Worm (Caenorhabditis elegans) whole organism, late embryonic: ENCODE results near the gene C56G2.5.
A peak's percentile ranks its signal among the peaks of the same experiment; 100 is the strongest.

ENCODE experiments used
- C08G9.2 ChIP-seq: sonication (generic microtip); optimal IDR thresholded peaks from 2 replicates; lab custom pipeline; 2016; ENCODE audit warnings: mild to moderate bottlenecking, missing genetic modification characterization, moderate library complexity, missing compliant biosample characterization
- C38D4.7 ChIP-seq: fragments of 200-800 bp; sonication (Bioruptor generic); optimal IDR thresholded peaks from 2 replicates; lab custom pipeline; 2018; ENCODE audit warnings: mild to moderate bottlenecking, missing genetic modification characterization, moderate library complexity, missing compliant biosample characterization
- F13H6.1 ChIP-seq: sonication (generic microtip); optimal IDR thresholded peaks from 2 replicates; lab custom pipeline; 2016; ENCODE audit warnings: missing genetic modification characterization, missing compliant biosample characterization
- K02D7.2 ChIP-seq: sonication (generic microtip); optimal IDR thresholded peaks from 2 replicates; lab custom pipeline; 2017; ENCODE audit warnings: mild to moderate bottlenecking, missing genetic modification characterization, missing compliant biosample characterization
- K09A11.1 ChIP-seq: sonication (generic microtip); optimal IDR thresholded peaks from 2 replicates; lab custom pipeline; 2017; ENCODE audit warnings: antibody characterized with exemption, mild to moderate bottlenecking, missing genetic modification characterization, missing compliant biosample characterization; ENCODE audit not compliant: insufficient read depth
- T23F11.4 ChIP-seq: fragments of 200-800 bp; sonication (Bioruptor generic); optimal IDR thresholded peaks from 2 replicates; lab custom pipeline; 2018; ENCODE audit warnings: mild to moderate bottlenecking, missing genetic modification characterization, missing compliant biosample characterization
- ahr-1 ChIP-seq: sonication (generic microtip); optimal IDR thresholded peaks from 2 replicates; lab custom pipeline; 2016; ENCODE audit warnings: missing genetic modification characterization, missing compliant biosample characterization
- ceh-14 ChIP-seq: sonication (generic microtip); optimal IDR thresholded peaks from 2 replicates; lab custom pipeline; 2016; ENCODE audit warnings: missing genotype, missing genetic modification characterization, missing compliant biosample characterization
- ceh-18 ChIP-seq: sonication (generic microtip); optimal IDR thresholded peaks from 2 replicates; lab custom pipeline; 2016; ENCODE audit warnings: missing genetic modification characterization, missing compliant biosample characterization
- ceh-19 ChIP-seq: fragments of 200-800 bp; sonication (Bioruptor generic); optimal IDR thresholded peaks from 2 replicates; lab custom pipeline; 2018; ENCODE audit warnings: mild to moderate bottlenecking, missing genetic modification characterization, missing compliant biosample characterization
- ceh-2 ChIP-seq: sonication (generic microtip); optimal IDR thresholded peaks from 2 replicates; lab custom pipeline; 2016; ENCODE audit warnings: missing genotype, missing genetic modification characterization, missing compliant biosample characterization
- ceh-22 ChIP-seq: sonication (generic microtip); optimal IDR thresholded peaks from 2 replicates; lab custom pipeline; 2017; ENCODE audit warnings: missing biosample characterization, missing genetic modification characterization
- ceh-30 ChIP-seq: fragments of 150-350 bp; optimal IDR thresholded peaks from 2 replicates; lab custom pipeline; 2014; ENCODE audit warnings: missing biosample characterization, missing genetic modification characterization
- ceh-31 ChIP-seq: sonication (generic microtip); optimal IDR thresholded peaks from 2 replicates; lab custom pipeline; 2016; ENCODE audit warnings: missing genetic modification characterization, missing compliant biosample characterization
- ceh-34 ChIP-seq: sonication (generic microtip); optimal IDR thresholded peaks from 2 replicates; lab custom pipeline; 2016; ENCODE audit warnings: mild to moderate bottlenecking, missing genetic modification characterization, missing compliant biosample characterization
- ceh-45 ChIP-seq: fragments of 200-800 bp; sonication (Bioruptor generic); IDR thresholded peaks from 2 replicates; pipeline ENCODE4 v1.3.6; 2022; ENCODE audit warnings: missing genetic modification reagents, missing genetic modification characterization, missing compliant biosample characterization
- ceh-48 ChIP-seq: sonication (generic microtip); optimal IDR thresholded peaks from 2 replicates; lab custom pipeline; 2016; ENCODE audit warnings: missing genetic modification characterization, inconsistent platforms, missing compliant biosample characterization
- ceh-6 ChIP-seq: fragments of 200-800 bp; sonication (Bioruptor generic); optimal IDR thresholded peaks from 2 replicates; lab custom pipeline; 2018; ENCODE audit warnings: mild to moderate bottlenecking, missing genetic modification characterization, missing compliant biosample characterization
- ceh-9 ChIP-seq: sonication (generic microtip); optimal IDR thresholded peaks from 2 replicates; lab custom pipeline; 2016; ENCODE audit warnings: mild to moderate bottlenecking, missing genetic modification characterization, inconsistent platforms, missing compliant biosample characterization
- dve-1 ChIP-seq: sonication (generic microtip); optimal IDR thresholded peaks from 2 replicates; lab custom pipeline; 2017; ENCODE audit warnings: antibody characterized with exemption, mild to moderate bottlenecking, missing genetic modification characterization, missing compliant biosample characterization
- elt-2 ChIP-seq: sonication (generic microtip); optimal IDR thresholded peaks from 2 replicates; lab custom pipeline; 2016; ENCODE audit warnings: missing genetic modification reagents, missing genetic modification characterization, missing compliant biosample characterization
- elt-4 ChIP-seq: sonication (generic microtip); optimal IDR thresholded peaks from 2 replicates; lab custom pipeline; 2016; ENCODE audit warnings: missing genetic modification characterization, missing compliant biosample characterization
- ets-4 ChIP-seq: sonication (generic microtip); optimal IDR thresholded peaks from 2 replicates; lab custom pipeline; 2016; ENCODE audit warnings: missing genetic modification characterization, missing compliant biosample characterization
- fax-1 ChIP-seq: sonication (generic microtip); optimal IDR thresholded peaks from 2 replicates; lab custom pipeline; 2016; ENCODE audit warnings: missing genotype, missing genetic modification characterization, missing compliant biosample characterization
- hlh-13 ChIP-seq: fragments of 200-800 bp; sonication (Bioruptor generic); optimal IDR thresholded peaks from 2 replicates; lab custom pipeline; 2018; ENCODE audit warnings: mild to moderate bottlenecking, missing genetic modification characterization, missing compliant biosample characterization
- hlh-15 ChIP-seq: sonication (generic microtip); optimal IDR thresholded peaks from 2 replicates; lab custom pipeline; 2016; ENCODE audit warnings: missing genetic modification characterization, missing compliant biosample characterization
- hlh-30 ChIP-seq: sonication (generic microtip); optimal IDR thresholded peaks from 2 replicates; lab custom pipeline; 2017; ENCODE audit warnings: antibody characterized with exemption, missing genetic modification characterization, missing compliant biosample characterization; ENCODE audit not compliant: insufficient read depth
- lim-6 ChIP-seq: sonication (generic microtip); optimal IDR thresholded peaks from 2 replicates; lab custom pipeline; 2016; ENCODE audit warnings: missing genetic modification characterization, missing compliant biosample characterization
- lin-11 ChIP-seq: fragments of 200-800 bp; sonication (Bioruptor generic); optimal IDR thresholded peaks from 2 replicates; lab custom pipeline; 2018; ENCODE audit warnings: mild to moderate bottlenecking, missing genetic modification characterization, missing compliant biosample characterization
- mec-3 ChIP-seq: sonication (generic microtip); optimal IDR thresholded peaks from 2 replicates; lab custom pipeline; 2016; ENCODE audit warnings: borderline replicate concordance, missing genetic modification characterization, missing compliant biosample characterization
- nfya-1 ChIP-seq: sonication (generic microtip); optimal IDR thresholded peaks from 2 replicates; lab custom pipeline; 2017; ENCODE audit warnings: missing genetic modification characterization, mild to moderate bottlenecking, missing compliant biosample characterization, antibody characterized with exemption, moderate library complexity
- nhr-232 ChIP-seq: sonication (generic microtip); optimal IDR thresholded peaks from 2 replicates; lab custom pipeline; 2016; ENCODE audit warnings: missing genetic modification characterization, missing compliant biosample characterization
- pat-9 ChIP-seq: fragments of 200-800 bp; sonication (Bioruptor generic); optimal IDR thresholded peaks from 2 replicates; lab custom pipeline; 2018; ENCODE audit warnings: mild to moderate bottlenecking, missing genetic modification characterization, moderate library complexity, missing compliant biosample characterization
- pax-1 ChIP-seq: fragments of 150-350 bp; optimal IDR thresholded peaks from 2 replicates; lab custom pipeline; 2014; ENCODE audit warnings: missing biosample characterization, missing genetic modification characterization
- pha-2 ChIP-seq: sonication (generic microtip); optimal IDR thresholded peaks from 2 replicates; lab custom pipeline; 2017; ENCODE audit warnings: mild to moderate bottlenecking, missing genetic modification characterization, missing compliant biosample characterization
- pqm-1 ChIP-seq: sonication (generic microtip); optimal IDR thresholded peaks from 2 replicates; lab custom pipeline; 2016; ENCODE audit warnings: missing genetic modification characterization, missing compliant biosample characterization
- pros-1 ChIP-seq: fragments of 150-350 bp; optimal IDR thresholded peaks from 2 replicates; lab custom pipeline; 2014; ENCODE audit warnings: missing biosample characterization, missing genetic modification reagents, missing genetic modification characterization
- ref-2 ChIP-seq: sonication (generic microtip); optimal IDR thresholded peaks from 2 replicates; lab custom pipeline; 2016; ENCODE audit warnings: missing genetic modification characterization, missing compliant biosample characterization
- tbx-2 ChIP-seq: sonication (generic microtip); optimal IDR thresholded peaks from 2 replicates; lab custom pipeline; 2016; ENCODE audit warnings: missing genetic modification characterization, missing compliant biosample characterization
- tbx-7 ChIP-seq: sonication (generic microtip); optimal IDR thresholded peaks from 2 replicates; lab custom pipeline; 2016; ENCODE audit warnings: missing genotype, missing genetic modification characterization, missing compliant biosample characterization
- ttx-3 ChIP-seq: sonication (generic microtip); optimal IDR thresholded peaks from 2 replicates; lab custom pipeline; 2016; ENCODE audit warnings: missing genetic modification reagents, missing genetic modification characterization, missing compliant biosample characterization
- unc-42 ChIP-seq: sonication (generic microtip); optimal IDR thresholded peaks from 2 replicates; lab custom pipeline; 2016; ENCODE audit warnings: missing genotype, missing genetic modification characterization, missing compliant biosample characterization
- unc-55 ChIP-seq: sonication (generic microtip); optimal IDR thresholded peaks from 2 replicates; lab custom pipeline; 2017; ENCODE audit warnings: missing biosample characterization, missing genetic modification reagents, missing genetic modification characterization
- unc-86 ChIP-seq: sonication (generic microtip); optimal IDR thresholded peaks from 2 replicates; lab custom pipeline; 2016; ENCODE audit warnings: missing genetic modification characterization, missing compliant biosample characterization
- ztf-16 ChIP-seq: sonication (generic microtip); optimal IDR thresholded peaks from 2 replicates; lab custom pipeline; 2017; ENCODE audit warnings: missing genetic modification characterization, missing compliant biosample characterization

Gene C56G2.5

DNA sequence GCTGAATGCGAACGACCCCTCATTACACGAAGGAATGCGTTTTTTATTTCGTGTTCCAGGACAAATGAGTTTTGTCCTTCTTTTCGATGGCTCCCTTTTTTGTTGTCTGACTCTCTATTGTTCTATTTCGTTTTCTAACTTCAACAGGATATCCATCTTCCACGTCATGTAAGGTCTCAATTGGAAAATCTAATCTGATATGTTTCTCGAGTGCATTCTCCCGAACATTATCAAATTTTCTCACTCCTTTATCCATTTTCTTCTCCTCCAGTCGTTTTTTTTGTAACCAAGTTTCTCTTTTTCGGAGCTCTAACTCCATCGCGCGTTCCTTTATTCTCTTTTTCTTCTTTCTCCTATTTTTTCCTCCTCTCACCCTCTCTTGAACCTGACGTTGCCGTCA, 26.4 kb upstream of the C56G2.5 start:
- no peak for TF ChIP-seq lin-11
- peak; percentile 58 for TF ChIP-seq unc-42 (tag; lab: Kevin White, UChicago)

DNA sequence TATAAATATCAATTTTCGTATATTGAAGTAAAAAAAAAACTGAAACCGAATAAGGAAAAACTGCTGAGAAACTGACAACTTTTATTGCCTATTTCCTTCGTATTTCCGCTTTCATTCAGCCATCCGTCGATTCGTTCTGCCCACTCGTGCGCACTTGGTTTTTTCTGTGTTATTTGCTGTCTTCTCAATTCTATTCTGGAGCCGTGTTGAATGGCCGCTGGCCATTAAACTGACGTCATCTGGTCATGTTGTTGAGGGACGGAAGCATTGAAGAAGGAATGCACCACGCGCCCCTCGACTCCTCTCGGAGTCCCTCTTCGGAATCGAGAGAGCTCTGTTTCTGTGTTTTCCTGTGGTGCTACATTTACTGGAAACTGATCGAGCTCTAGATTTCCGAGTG, 24.5 kb upstream of the C56G2.5 start:
- no peak for TF ChIP-seq unc-86 (tag; lab: Kevin White, UChicago)
- no peak for TF ChIP-seq mec-3
- TF ChIP-seq ceh-18 (tag; lab: Kevin White, UChicago): no peak
- TF ChIP-seq elt-4 (tag; lab: Kevin White, UChicago): no peak

DNA sequence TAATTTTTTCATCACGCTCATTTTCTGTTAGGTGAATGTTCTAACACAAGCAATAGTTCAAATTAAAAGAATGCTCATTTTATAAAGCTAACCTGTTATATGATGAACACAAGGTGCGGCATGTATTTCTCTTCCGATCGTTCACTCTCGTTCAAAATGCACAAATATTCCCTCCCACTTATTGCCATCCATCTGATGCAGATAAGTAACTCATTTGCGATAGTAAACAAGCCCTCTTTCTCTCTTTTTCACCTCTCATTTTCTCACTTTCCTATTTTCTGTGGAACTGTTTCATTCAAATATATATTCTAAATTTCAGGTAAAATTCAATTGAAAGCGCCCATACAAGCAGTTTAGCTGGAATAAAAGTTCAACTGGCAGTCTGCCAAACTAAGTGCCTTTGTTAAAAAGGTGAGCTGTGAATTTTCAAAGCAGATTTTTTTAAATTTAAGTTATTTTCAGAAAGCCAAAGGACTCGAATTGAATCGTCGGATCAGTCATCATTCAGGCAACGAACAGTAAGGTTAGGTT, 22.0 kb upstream of the C56G2.5 start, which contains the start of the genes trmt-10C.2 and C56G2.22:
trmt-10C.2 (plus strand) TSS at position 314 of the 531 bp plus-strand sequence.
C56G2.22 (plus strand) TSS at position 481 of the 531 bp plus-strand sequence.
- TF ChIP-seq elt-2 (tag; lab: Kevin White, UChicago): peak; percentile 6
- no peak for TF ChIP-seq ceh-2 (tag; lab: Kevin White, UChicago)

DNA sequence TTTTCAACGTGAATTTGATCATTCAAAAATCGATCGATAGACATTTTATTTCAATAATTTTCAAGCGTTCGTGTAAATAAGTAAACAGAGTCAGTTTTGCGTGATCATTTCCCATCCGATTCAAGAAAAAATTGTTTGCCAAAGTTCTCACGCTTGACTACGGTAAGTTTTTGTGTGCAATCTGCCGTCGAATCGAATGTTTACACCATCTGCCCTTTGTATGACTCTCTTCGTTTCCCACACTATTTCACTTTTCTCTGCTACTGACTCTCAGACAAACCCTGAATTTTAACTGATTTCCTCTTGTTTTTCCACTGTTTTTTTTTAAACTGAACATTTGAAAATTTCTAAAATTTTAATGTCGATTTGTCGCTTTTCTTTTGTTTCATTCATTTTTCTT, 20.7 kb upstream of the C56G2.5 start:
- no peak for TF ChIP-seq lim-6
- peak; percentile 38 for TF ChIP-seq F13H6.1 (tag; lab: Kevin White, UChicago)
- TF ChIP-seq ceh-9: no peak
- no peak for TF ChIP-seq ceh-14
- no peak for TF ChIP-seq ceh-45
- peak; percentile 30 for TF ChIP-seq ceh-30 (tag; lab: Kevin White, UChicago)
- TF ChIP-seq elt-2 (tag; lab: Kevin White, UChicago): peak; percentile 46
- no peak for TF ChIP-seq fax-1 (tag; lab: Kevin White, UChicago)
- no peak for TF ChIP-seq pqm-1
- TF ChIP-seq ceh-18 (tag; lab: Kevin White, UChicago): peak; percentile 68
- TF ChIP-seq K02D7.2 (tag; lab: Kevin White, UChicago): no peak
- TF ChIP-seq ref-2: peak; percentile 58
- no peak for TF ChIP-seq C38D4.7 (GFP tag; lab: Kevin White, UChicago)
- no peak for TF ChIP-seq mec-3
- no peak for TF ChIP-seq ets-4 (tag; lab: Kevin White, UChicago)
- no peak for TF ChIP-seq T23F11.4 (GFP tag; lab: Kevin White, UChicago)
- TF ChIP-seq ceh-22: no peak
- peak; percentile 74 for TF ChIP-seq tbx-2 (tag; lab: Kevin White, UChicago)
- TF ChIP-seq hlh-13 (GFP tag; lab: Kevin White, UChicago): no peak
- peak; percentile 13 for TF ChIP-seq pros-1 (tag; lab: Kevin White, UChicago)
- no peak for TF ChIP-seq ceh-6 (GFP tag; lab: Kevin White, UChicago)
- peak; percentile 81 for TF ChIP-seq nfya-1
- peak; percentile 16 for TF ChIP-seq ceh-48 (tag; lab: Kevin White, UChicago)
- peak; percentile 25 for TF ChIP-seq K09A11.1 (tag; lab: Kevin White, UChicago)
- no peak for TF ChIP-seq ttx-3 (tag; lab: Kevin White, UChicago)
- TF ChIP-seq pax-1: peak; percentile 73
- peak; percentile 70 for TF ChIP-seq dve-1
- peak; percentile 25 for TF ChIP-seq unc-42 (tag; lab: Kevin White, UChicago)
- no peak for TF ChIP-seq ahr-1
- no peak for TF ChIP-seq ceh-19 (GFP tag; lab: Kevin White, UChicago)
- TF ChIP-seq nhr-232 (tag; lab: Kevin White, UChicago): no peak
- TF ChIP-seq pha-2 (tag; lab: Kevin White, UChicago): no peak
- TF ChIP-seq hlh-30: peak; percentile 41
- TF ChIP-seq hlh-15: no peak
- no peak for TF ChIP-seq unc-86 (tag; lab: Kevin White, UChicago)
- peak; percentile 81 for TF ChIP-seq pat-9 (tag; lab: Kevin White, UChicago)
- no peak for TF ChIP-seq tbx-7 (tag; lab: Kevin White, UChicago)
- TF ChIP-seq ztf-16: no peak
- no peak for TF ChIP-seq lin-11
- peak; percentile 29 for TF ChIP-seq C08G9.2 (tag; lab: Kevin White, UChicago)
- peak; percentile 46 for TF ChIP-seq ceh-31 (tag; lab: Kevin White, UChicago)
- peak; percentile 63 for TF ChIP-seq ceh-34
- TF ChIP-seq unc-55 (GFP tag; lab: Kevin White, UChicago): peak; percentile 57
